Fruit fly (Drosophila melanogaster) Kc167 (cell line): Measurements from ENCODE around the gene CG15375.

Experiments
- Myc ChIP-seq: fragments of >200 bp; optimal IDR thresholded peaks from 2 replicates; lab custom pipeline; 2017; ENCODE audit warnings: missing external identifiers
- Sin3A ChIP-seq: fragments of >200 bp; optimal IDR thresholded peaks from 2 replicates; lab custom pipeline; 2018; ENCODE audit warnings: missing external identifiers
- insv ChIP-seq: fragments of >200 bp; optimal IDR thresholded peaks from 3 replicates; lab custom pipeline; 2018; ENCODE audit warnings: missing external identifiers
- psq ChIP-seq: fragments of >200 bp; optimal IDR thresholded peaks from 2 replicates; lab custom pipeline; 2017; ENCODE audit warnings: missing external identifiers
- ttk ChIP-seq: sonication (Bioruptor generic); optimal IDR thresholded peaks from 2 replicates; lab custom pipeline; 2017; ENCODE audit warnings: missing external identifiers

DNA sequence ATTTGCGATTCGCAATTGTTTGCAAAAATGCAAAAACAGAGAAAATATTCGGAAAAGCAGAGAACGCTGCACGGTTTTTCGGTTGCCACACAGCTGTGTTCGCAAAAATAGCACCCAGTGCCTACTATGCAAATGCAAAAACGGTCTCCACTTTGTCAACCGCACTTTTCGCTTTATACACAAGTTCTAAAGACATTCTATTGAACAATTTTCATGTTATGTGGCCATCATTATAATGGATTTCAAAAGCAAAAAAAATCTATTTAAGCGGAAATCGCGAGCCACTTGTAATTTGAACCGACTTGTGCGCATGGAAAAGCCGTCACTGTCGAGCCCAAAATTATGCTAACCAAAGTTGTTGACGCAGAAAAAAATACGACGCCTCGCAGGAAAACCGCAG lies 49.9 kb downstream of the CG15375 start:
- TF ChIP-seq psq (no peak), insv (lab: Kevin White, UChicago) (no peak), Myc (no peak), ttk (lab: Kevin White, UChicago) (no peak), Sin3A (lab: Kevin White, UChicago) (no peak)
